Worm (Caenorhabditis elegans) whole organism, L1 larva: ENCODE results near the gene lgc-56.

Experiments used
- dpl-1 ChIP-seq, 3 experiments: fragments of 150-350 bp in 2 of 3; sonication (generic microtip) in 1 of 3; optimal IDR thresholded peaks; 2 replicates each; lab custom pipeline; 2014 to 2017; ENCODE audit warnings: missing biosample characterization in 3 of 3, missing genetic modification characterization in 3 of 3, missing genetic modification reagents in 3 of 3
- pqm-1 ChIP-seq: sonication (generic microtip); optimal IDR thresholded peaks from 3 replicates; lab custom pipeline; 2017; ENCODE audit warnings: missing biosample characterization, missing genetic modification characterization

ce11 chrII:5163283-5163682 lies 33.1 kb downstream of the lgc-56 start, which contains the start of gene srb-5:
- no peak for TF ChIP-seq pqm-1 (tag; lab: Kevin White, UChicago)
- no peak for TF ChIP-seq dpl-1 (GFP tag; optimal IDR thresholded peaks at IDR 0.05; lab: Kevin White, UChicago)
